Worm (Caenorhabditis elegans) whole organism, young adult: ENCODE results near the gene suex-1.
"Not testable (repeated sequence)": the region's sequence is repeated elsewhere in the genome, so short reads cannot be mapped to it uniquely, and the experiment has no call there.

Experiments used
- B0261.1 ChIP-seq: sonication (generic microtip); optimal IDR thresholded peaks from 2 replicates; lab custom pipeline; 2016; ENCODE audit warnings: mild to moderate bottlenecking, missing genetic modification characterization, moderate library complexity, missing compliant biosample characterization
- F57C9.4 ChIP-seq: sonication (generic microtip); optimal IDR thresholded peaks from 2 replicates; lab custom pipeline; 2017; ENCODE audit warnings: mild to moderate bottlenecking, missing genetic modification characterization, missing compliant biosample characterization
- cebp-1 ChIP-seq, 2 experiments: fragments of 200-800 bp in 1 of 2; sonication (Bioruptor generic) in 1 of 2; sonication (generic microtip) in 1 of 2; IDR thresholded peaks in 1 of 2; optimal IDR thresholded peaks in 1 of 2; 2 replicates each; pipeline versions ENCODE4 v1.3.6 to Lab custom; 2017 to 2022; ENCODE audit warnings: missing compliant biosample characterization in 2 of 2, missing genetic modification characterization in 2 of 2, mild to moderate bottlenecking in 1 of 2, missing genetic modification reagents in 1 of 2, moderate library complexity in 1 of 2
- dpff-1 ChIP-seq: sonication (generic microtip); optimal IDR thresholded peaks from 2 replicates; lab custom pipeline; 2017; ENCODE audit warnings: mild to moderate bottlenecking, missing genetic modification characterization, missing compliant biosample characterization
- dpl-1 ChIP-seq: fragments of 150-350 bp; optimal IDR thresholded peaks from 2 replicates; lab custom pipeline; 2014; ENCODE audit warnings: missing biosample characterization, missing genetic modification reagents, missing genetic modification characterization
- hlh-12 ChIP-seq: sonication (generic microtip); optimal IDR thresholded peaks from 2 replicates; lab custom pipeline; 2016; ENCODE audit warnings: missing genetic modification characterization, missing compliant biosample characterization
- pha-4 ChIP-seq: fragments of 150-350 bp; sonication (generic microtip); optimal IDR thresholded peaks from 2 replicates; lab custom pipeline; 2014; ENCODE audit warnings: missing biosample characterization, missing genetic modification reagents, missing genetic modification characterization
- sea-2 ChIP-seq: fragments of 200-800 bp; sonication (Bioruptor generic); IDR thresholded peaks from 2 replicates; pipeline ENCODE4 v1.3.6; 2022; ENCODE audit warnings: missing genetic modification characterization, missing compliant biosample characterization
- unc-62 ChIP-seq: fragments of 150-350 bp; optimal IDR thresholded peaks from 2 replicates; lab custom pipeline; 2014; ENCODE audit warnings: missing biosample characterization, missing genetic modification reagents, missing genetic modification characterization

- TF ChIP-seq pha-4; dpl-1 (GFP tag; lab: Kevin White, UChicago); sea-2 (GFP tag; lab: Robert Waterston, UW); cebp-1 (GFP tag; IDR thresholded peaks at IDR 0.05; lab: Robert Waterston, UW); cebp-1 (tag; optimal IDR thresholded peaks at IDR 0.05; lab: Kevin White, UChicago); F57C9.4 (tag; lab: Kevin White, UChicago); B0261.1 (tag; lab: Kevin White, UChicago); hlh-12 (tag; lab: Kevin White, UChicago); unc-62; dpff-1: not testable (repeated sequence)
Observed at ce11 chrII:5540113-5540512, 42.1 kb upstream of the suex-1 start, which contains the start of gene hlh-27.
